Worm (Caenorhabditis elegans): Measurements from ENCODE around the gene otpl-5.
A peak's percentile ranks its signal among the peaks of the same experiment; 100 is the strongest.

otpl-5 gene

ce11 chrV:8518822-8519392, 10.4 kb upstream of the otpl-5 start, which contains the start of gene F45F2.10:
F45F2.10 (minus strand) TSS chrV:8518872.
- TF ChIP-seq nhr-28 (tag; optimal IDR thresholded peaks at IDR 0.05) (no peak), unc-30 (tag; optimal IDR thresholded peaks at IDR 0.05) (no peak), blmp-1 (tag; optimal IDR thresholded peaks at IDR 0.05) (no peak), hlh-4 (tag; optimal IDR thresholded peaks at IDR 0.05) (no peak), fos-1 (tag; optimal IDR thresholded peaks at IDR 0.05) (no peak), nhr-47 (tag; optimal IDR thresholded peaks at IDR 0.05) (no peak), rnt-1 (tag; optimal IDR thresholded peaks at IDR 0.05) (peak; percentile 27), ceh-88 (GFP tag; IDR thresholded peaks at IDR 0.05) (no peak), elt-2 (tag; optimal IDR thresholded peaks at IDR 0.05) (no peak), nhr-90 (tag; optimal IDR thresholded peaks at IDR 0.05; ENCODE audit: poor library complexity) (no peak), snu-23 (GFP tag; optimal IDR thresholded peaks at IDR 0.05) (no peak), lin-39 (tag; optimal IDR thresholded peaks at IDR 0.05) (no peak), alr-1 (tag; optimal IDR thresholded peaks at IDR 0.05; ENCODE audit: borderline replicate concordance) (no peak), lir-3 (tag; optimal IDR thresholded peaks at IDR 0.05; ENCODE audit: poor library complexity) (no peak), ama-1 (optimal IDR thresholded peaks at IDR 0.05) (no peak), efl-3 (GFP tag; optimal IDR thresholded peaks at IDR 0.05) (no peak), snpc-4 (tag; optimal IDR thresholded peaks at IDR 0.05) (no peak), nhr-76 (tag; optimal IDR thresholded peaks at IDR 0.05) (no peak), pax-3 (tag; optimal IDR thresholded peaks at IDR 0.05) (no peak), aly-2 (tag; optimal IDR thresholded peaks at IDR 0.05) (no peak), zag-1 (tag; optimal IDR thresholded peaks at IDR 0.05) (no peak), ceh-90 (tag; optimal IDR thresholded peaks at IDR 0.05) (no peak), C04F5.9 (tag; optimal IDR thresholded peaks at IDR 0.05) (no peak), nhr-19 (GFP tag; conservative IDR thresholded peaks at IDR 0.05) (no peak), fkh-10 (GFP tag; optimal IDR thresholded peaks at IDR 0.05) (no peak), pag-3 (tag; optimal IDR thresholded peaks at IDR 0.05; ENCODE audit: borderline replicate concordance, insufficient read depth) (no peak), mef-2 (tag; optimal IDR thresholded peaks at IDR 0.05) (no peak), nhr-237 (tag; optimal IDR thresholded peaks at IDR 0.05) (no peak), unc-62 (GFP tag; optimal IDR thresholded peaks at IDR 0.05) (no peak), F16B12.6 (tag; optimal IDR thresholded peaks at IDR 0.05) (peak; percentile 83), zip-4 (GFP tag; optimal IDR thresholded peaks at IDR 0.05) (no peak), sup-37 (GFP tag; optimal IDR thresholded peaks at IDR 0.05) (no peak), dpl-1 (GFP tag; optimal IDR thresholded peaks at IDR 0.05) (peak in 2 of 3 experiments; percentile 29 to 33), C16A3.4 (tag; optimal IDR thresholded peaks at IDR 0.05) (peak; percentile 33), lin-15B (tag; optimal IDR thresholded peaks at IDR 0.05) (no peak), efl-1 (optimal IDR thresholded peaks at IDR 0.05) (peak; percentile 28 to 36), efl-1 (GFP tag; optimal IDR thresholded peaks at IDR 0.05 in 1 of 2) (peak; percentile 41 to 91), ceh-8 (GFP tag; optimal IDR thresholded peaks at IDR 0.05) (no peak), nhr-84 (tag; optimal IDR thresholded peaks at IDR 0.05) (no peak), Y116A8C.19 (tag; optimal IDR thresholded peaks at IDR 0.05; ENCODE audit: borderline replicate concordance) (no peak), lin-35 (GFP tag; optimal IDR thresholded peaks at IDR 0.05) (peak; percentile 29 to 51), swsn-7 (tag; optimal IDR thresholded peaks at IDR 0.05) (peak; percentile 17), aha-1 (tag; optimal IDR thresholded peaks at IDR 0.05) (no peak)
